Worm (Caenorhabditis elegans) whole organism, late embryonic: ENCODE measurements around the gene srj-18.

Experiments used
- K02D7.2 ChIP-seq: sonication (generic microtip); optimal IDR thresholded peaks from 2 replicates; lab custom pipeline; 2017; ENCODE audit warnings: mild to moderate bottlenecking, missing genetic modification characterization, missing compliant biosample characterization
- fkh-10 ChIP-seq: fragments of 150-350 bp; optimal IDR thresholded peaks from 2 replicates; lab custom pipeline; 2014; ENCODE audit warnings: missing biosample characterization, missing genetic modification reagents, missing genetic modification characterization
- unc-42 ChIP-seq: sonication (generic microtip); optimal IDR thresholded peaks from 2 replicates; lab custom pipeline; 2016; ENCODE audit warnings: missing genotype, missing genetic modification characterization, missing compliant biosample characterization

DNA sequence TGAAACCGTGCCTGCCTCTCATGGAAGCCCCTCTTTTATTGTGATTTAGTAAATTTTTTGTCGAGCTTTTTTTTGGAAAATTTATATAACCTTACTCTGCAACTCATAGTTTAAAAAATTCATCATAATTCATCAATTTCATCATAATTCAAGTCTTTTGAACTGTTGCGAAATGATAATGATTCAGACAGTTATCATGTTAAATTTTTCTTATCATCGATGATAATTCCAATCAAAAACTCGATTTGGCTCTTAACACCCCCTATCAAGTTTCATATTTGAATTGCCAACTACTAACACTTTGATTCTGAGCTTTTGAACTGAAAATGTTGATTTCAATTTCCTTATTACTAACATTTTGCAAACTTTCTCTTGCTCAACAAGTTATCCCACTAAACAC, 36.0 kb downstream of the srj-18 start, which contains the start of gene F54E2.1:
- TF ChIP-seq unc-42, result no peak
- TF ChIP-seq fkh-10 (GFP tag; lab: Kevin White, UChicago), result no peak
- TF ChIP-seq K02D7.2 (tag; lab: Kevin White, UChicago), result no peak
